Worm (Caenorhabditis elegans) whole organism, L3 larva: ENCODE results near the gene clec-143.

ENCODE experiments used
- egl-27 ChIP-seq: sonication (generic microtip); optimal IDR thresholded peaks from 4 replicates; lab custom pipeline; 2017; ENCODE audit warnings: missing biosample characterization, missing genetic modification reagents, missing genetic modification characterization
- mdl-1 ChIP-seq: fragments of 150-350 bp; optimal IDR thresholded peaks from 2 replicates; lab custom pipeline; 2014; ENCODE audit warnings: missing biosample characterization, missing genetic modification characterization

- TF ChIP-seq mdl-1 (no peak), egl-27 (no peak)
These were observed 26.2 kb downstream of the clec-143 start for ce11 chrII:10443898-10444297.
